Worm (Caenorhabditis elegans) whole organism, young adult: Measurements from ENCODE around the gene rga-5.
A peak's percentile ranks its signal among the peaks of the same experiment; 100 is the strongest.

Source experiments
- B0019.2 ChIP-seq: fragments of 200-800 bp; sonication (Bioruptor generic); conservative IDR thresholded peaks from 2 replicates; pipeline ENCODE4 v1.3.6; 2022; ENCODE audit warnings: missing genetic modification reagents, missing genetic modification characterization, missing compliant biosample characterization
- C06A6.2 ChIP-seq: fragments of 200-800 bp; sonication (Bioruptor generic); conservative IDR thresholded peaks from 2 replicates; pipeline ENCODE4 v1.3.6; 2022; ENCODE audit warnings: missing genetic modification characterization, missing compliant biosample characterization
- F10E7.11 ChIP-seq: sonication (generic microtip); optimal IDR thresholded peaks from 2 replicates; lab custom pipeline; 2017; ENCODE audit warnings: mild to moderate bottlenecking, missing genetic modification characterization, moderate library complexity, missing compliant biosample characterization
- Y53G8AR.9 ChIP-seq: fragments of 200-800 bp; sonication (Bioruptor generic); conservative IDR thresholded peaks from 2 replicates; pipeline ENCODE4 v1.3.6; 2022; ENCODE audit warnings: missing genetic modification reagents, missing genetic modification characterization, missing compliant biosample characterization
- athp-1 ChIP-seq: sonication (generic microtip); optimal IDR thresholded peaks from 2 replicates; lab custom pipeline; 2017; ENCODE audit warnings: mild to moderate bottlenecking, missing genetic modification characterization, missing compliant biosample characterization
- attf-3 ChIP-seq: fragments of 200-800 bp; sonication (Bioruptor generic); conservative IDR thresholded peaks from 2 replicates; pipeline ENCODE4 v1.3.6; 2022; ENCODE audit warnings: missing genetic modification reagents, missing genetic modification characterization, missing compliant biosample characterization
- bed-2 ChIP-seq: fragments of 200-800 bp; sonication (Bioruptor generic); IDR thresholded peaks from 2 replicates; pipeline ENCODE4 v1.3.6; 2022; ENCODE audit warnings: missing genetic modification reagents, missing genetic modification characterization, missing compliant biosample characterization
- cebp-2 ChIP-seq: fragments of 200-800 bp; sonication (Bioruptor generic); IDR thresholded peaks from 2 replicates; pipeline ENCODE4 v1.3.6; 2022; ENCODE audit warnings: missing genetic modification characterization, missing compliant biosample characterization
- ceh-79 ChIP-seq: sonication (generic microtip); optimal IDR thresholded peaks from 2 replicates; lab custom pipeline; 2017; ENCODE audit warnings: mild to moderate bottlenecking, missing genetic modification characterization, missing compliant biosample characterization
- hsf-1 ChIP-seq: fragments of 200-800 bp; sonication (Bioruptor generic); IDR thresholded peaks from 2 replicates; pipeline ENCODE4 v1.3.6; 2022; ENCODE audit warnings: missing genetic modification reagents, missing genetic modification characterization, missing compliant biosample characterization
- let-607 ChIP-seq, 2 experiments: fragments of 200-800 bp in 1 of 2; sonication (Bioruptor generic) in 1 of 2; sonication (generic microtip) in 1 of 2; optimal IDR thresholded peaks; 2 replicates each; lab custom pipeline; 2016 to 2018; ENCODE audit warnings: mild to moderate bottlenecking in 2 of 2, missing compliant biosample characterization in 2 of 2, missing genetic modification characterization in 2 of 2, moderate library complexity in 2 of 2, missing genotype in 1 of 2
- mes-4 ChIP-seq: sonication (generic microtip); optimal IDR thresholded peaks from 2 replicates; lab custom pipeline; 2016; ENCODE audit warnings: missing genotype, missing genetic modification characterization, missing compliant biosample characterization
- nfya-1 ChIP-seq: sonication (generic microtip); optimal IDR thresholded peaks from 2 replicates; lab custom pipeline; 2017; ENCODE audit warnings: antibody characterized with exemption, missing compliant biosample characterization, missing genetic modification characterization, borderline replicate concordance; ENCODE audit not compliant: insufficient read depth
- rec-8 ChIP-seq, 2 experiments: sonication (generic microtip); optimal IDR thresholded peaks; 2 replicates each; lab custom pipeline; 2016; ENCODE audit warnings: mild to moderate bottlenecking in 2 of 2, missing genetic modification characterization in 2 of 2, missing genetic modification reagents in 2 of 2, missing genotype in 2 of 2, missing biosample characterization in 1 of 2, missing compliant biosample characterization in 1 of 2, moderate library complexity in 1 of 2
- snpc-1.1 ChIP-seq: sonication (generic microtip); optimal IDR thresholded peaks from 2 replicates; lab custom pipeline; 2017; ENCODE audit warnings: missing genetic modification characterization, mild to moderate bottlenecking, missing compliant biosample characterization, antibody characterized with exemption, moderate library complexity, missing genotype, missing genetic modification reagents; ENCODE audit not compliant: insufficient read depth
- snpc-3.4 ChIP-seq: sonication (generic microtip); optimal IDR thresholded peaks from 2 replicates; lab custom pipeline; 2017; ENCODE audit warnings: missing genetic modification characterization, mild to moderate bottlenecking, missing compliant biosample characterization, antibody characterized with exemption, moderate library complexity, missing genotype, missing genetic modification reagents
- snpc-4 ChIP-seq, 5 experiments: fragments of 150-350 bp in 1 of 5; sonication (generic microtip) in 4 of 5; optimal IDR thresholded peaks; 2 replicates each; lab custom pipeline; 2014 to 2018; ENCODE audit warnings: missing genetic modification characterization in 5 of 5, missing biosample characterization in 3 of 5, antibody characterized with exemption in 2 of 5, mild to moderate bottlenecking in 2 of 5, missing compliant biosample characterization in 2 of 5, missing genotype in 2 of 5, moderate library complexity in 2 of 5, missing genetic modification reagents in 1 of 5
- unc-62 ChIP-seq: fragments of 150-350 bp; optimal IDR thresholded peaks from 2 replicates; lab custom pipeline; 2014; ENCODE audit warnings: missing biosample characterization, missing genetic modification reagents, missing genetic modification characterization
- zfh-2 ChIP-seq: fragments of 200-800 bp; sonication (Bioruptor generic); conservative IDR thresholded peaks from 2 replicates; pipeline ENCODE4 v1.3.6; 2022; ENCODE audit warnings: missing genetic modification reagents, missing genetic modification characterization, missing compliant biosample characterization
- ztf-28 ChIP-seq: fragments of 200-800 bp; sonication (Bioruptor generic); IDR thresholded peaks from 2 replicates; pipeline ENCODE4 v1.3.6; 2022; ENCODE audit warnings: missing genetic modification reagents, missing genetic modification characterization, missing compliant biosample characterization

rga-5 gene

DNA sequence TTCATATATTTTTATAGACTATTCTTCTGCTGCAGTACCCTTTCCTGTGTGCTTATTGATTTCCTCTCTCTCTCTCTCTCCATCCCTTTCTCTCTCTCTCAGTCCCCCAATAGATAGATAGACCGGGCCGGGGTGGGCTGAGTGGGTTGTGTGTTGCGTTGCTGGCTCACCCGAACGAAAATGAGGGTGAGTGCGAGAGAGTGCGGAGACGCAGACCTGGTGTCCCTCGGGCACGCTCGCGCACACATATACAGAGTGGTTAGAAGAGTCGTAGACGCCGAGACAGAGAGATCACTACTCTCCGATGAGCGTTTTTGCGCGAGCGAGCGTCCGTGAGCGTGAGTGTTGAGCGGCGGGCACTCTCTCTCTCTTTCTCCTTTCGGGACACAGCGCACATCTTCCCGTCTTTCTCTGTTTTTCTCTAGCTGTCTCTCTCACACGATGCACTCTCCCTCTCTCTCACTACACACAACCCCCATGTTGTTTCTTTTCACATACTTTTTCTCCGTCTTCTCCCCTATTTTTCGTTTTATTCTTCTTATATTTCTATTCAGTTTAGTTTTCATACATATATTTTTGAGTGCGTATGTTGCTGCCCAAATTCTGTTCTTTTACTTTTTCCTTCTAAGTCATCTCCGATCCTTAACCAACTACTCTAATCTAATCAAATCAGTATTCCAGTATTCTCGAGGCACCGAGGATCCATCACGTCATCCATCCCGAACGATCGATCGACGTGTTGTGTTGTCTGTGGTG, 59.9 kb downstream of the rga-5 start, which contains the start of gene lin-66 (continued):
- TF ChIP-seq unc-62 (no peak), bed-2 (GFP tag; lab: Robert Waterston, UW) (peak; percentile 41; the same call in 1 of the 2 replicates), zfh-2 (GFP tag; lab: Robert Waterston, UW) (peak; percentile 99), B0019.2 (GFP tag; lab: Robert Waterston, UW) (no peak), attf-3 (GFP tag; lab: Robert Waterston, UW) (no peak), nfya-1 (no peak), hsf-1 (peak; percentile 60; the same call in 1 of the 2 replicates), athp-1 (tag; lab: Kevin White, UChicago) (peak; percentile 84), F10E7.11 (tag; lab: Kevin White, UChicago) (no peak)

DNA sequence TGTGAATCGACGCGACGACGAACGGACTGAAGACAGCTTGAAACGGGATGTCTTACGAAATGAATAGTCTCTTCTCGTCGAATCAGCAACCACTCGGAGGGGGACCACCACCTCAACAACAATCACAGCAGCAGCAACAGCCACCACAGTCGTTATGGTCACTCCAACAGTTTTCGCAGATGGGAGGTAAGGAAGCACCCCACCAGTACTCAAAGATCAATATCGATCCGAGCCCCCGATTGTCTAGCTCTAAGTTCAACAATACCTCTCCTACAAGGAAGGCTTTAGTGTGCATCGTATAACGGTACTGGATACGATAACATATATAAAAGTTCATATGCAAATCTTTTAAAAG, 60.5 kb downstream of the rga-5 start:
- TF ChIP-seq C06A6.2 (GFP tag; lab: Robert Waterston, UW) (no peak), let-607 (tag; optimal IDR thresholded peaks at IDR 0.05; lab: Kevin White, UChicago) (no peak), cebp-2 (GFP tag; lab: Robert Waterston, UW) (0 out of 2 replicates have a peak, but pooled peaks have one; percentile 68), Y53G8AR.9 (GFP tag; lab: Robert Waterston, UW) (no peak), mes-4 (tag; lab: Kevin White, UChicago) (no peak), snpc-3.4 (no peak), ceh-79 (tag; lab: Kevin White, UChicago) (no peak), ztf-28 (GFP tag; lab: Robert Waterston, UW) (no peak), rec-8 (tag; optimal IDR thresholded peaks at IDR 0.05; lab: Kevin White, UChicago) (no peak)

DNA sequence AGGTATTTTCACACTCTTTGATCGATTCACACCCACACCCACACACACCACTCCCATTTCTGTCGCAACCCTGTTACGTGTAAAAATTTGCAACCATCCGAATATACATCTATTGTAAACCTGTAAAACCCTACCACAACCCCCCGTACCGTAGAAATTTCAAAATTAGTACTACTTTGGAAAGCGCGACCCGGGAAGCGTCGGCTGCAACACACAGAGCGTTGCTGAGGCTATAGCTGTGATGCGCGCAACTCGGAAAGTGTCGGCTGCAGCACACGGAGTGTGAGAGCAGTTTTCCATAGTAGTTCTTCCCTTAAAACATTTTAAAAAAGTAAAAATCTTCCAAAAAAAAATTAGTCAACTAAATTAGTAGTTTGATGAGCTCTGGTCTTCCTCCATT, 65.4 kb downstream of the rga-5 start:
- peak; percentile 36 for TF ChIP-seq snpc-4 (GFP tag; optimal IDR thresholded peaks at IDR 0.05; lab: Kevin White, UChicago)
- peak; percentile 88 to 95 (median 92) for TF ChIP-seq snpc-4 (tag; optimal IDR thresholded peaks at IDR 0.05; lab: Kevin White, UChicago)
- no peak for TF ChIP-seq snpc-3.4
- peak; percentile 75 for TF ChIP-seq snpc-1.1 (tag; lab: Kevin White, UChicago)
